Fruit fly (Drosophila melanogaster): ENCODE data around the gene Arp3.
A peak's percentile ranks its signal among the peaks of the same experiment; 100 is the strongest.

Arp3 gene

dm6 chr3L:8072720-8073119, 43.0 kb downstream of the Arp3 start:
- TF ChIP-seq dmrt93B (GFP tag; optimal IDR thresholded peaks at IDR 0.05) (peak; percentile 34), tai (GFP tag; optimal IDR thresholded peaks at IDR 0.05) (no peak), CrebA (GFP tag; optimal IDR thresholded peaks at IDR 0.05; ENCODE audit: borderline replicate concordance) (no peak), Hr78 (GFP tag; optimal IDR thresholded peaks at IDR 0.05) (no peak), usp (GFP tag; optimal IDR thresholded peaks at IDR 0.05) (no peak), sv (GFP tag; optimal IDR thresholded peaks at IDR 0.05) (no peak), HLH106 (tag; optimal IDR thresholded peaks at IDR 0.05) (peak; percentile 62), ey (GFP tag; optimal IDR thresholded peaks at IDR 0.05) (peak; percentile 46), N (GFP tag; optimal IDR thresholded peaks at IDR 0.05) (no peak), GATAd (GFP tag; optimal IDR thresholded peaks at IDR 0.05) (no peak), foxo (GFP tag; optimal IDR thresholded peaks at IDR 0.05) (peak in 1 of 2 experiments; percentile 71), Jra (GFP tag; optimal IDR thresholded peaks at IDR 0.05) (no peak), fru (GFP tag; optimal IDR thresholded peaks at IDR 0.05) (peak; percentile 84), Abd-B (GFP tag; optimal IDR thresholded peaks at IDR 0.05) (no peak), Sp1 (GFP tag; optimal IDR thresholded peaks at IDR 0.05) (peak; percentile 21), dl (GFP tag; optimal IDR thresholded peaks at IDR 0.05; ENCODE audit: insufficient read depth in 1 of 2, partially characterized antibody in 2 of 2) (no peak), Dif (GFP tag; optimal IDR thresholded peaks at IDR 0.05; ENCODE audit: partially characterized antibody) (no peak), OdsH (GFP tag; optimal IDR thresholded peaks at IDR 0.05) (peak; percentile 59), dsf (GFP tag; optimal IDR thresholded peaks at IDR 0.05; ENCODE audit: borderline replicate concordance) (no peak), rgr (GFP tag; optimal IDR thresholded peaks at IDR 0.05) (peak; percentile 62), Dfd (GFP tag; optimal IDR thresholded peaks at IDR 0.05) (no peak), woc (GFP tag; optimal IDR thresholded peaks at IDR 0.05) (peak; percentile 28), brk (GFP tag; optimal IDR thresholded peaks at IDR 0.05) (no peak), CG32264 (GFP tag; optimal IDR thresholded peaks at IDR 0.05) (no peak), pan (optimal IDR thresholded peaks at IDR 0.05) (no peak), h (GFP tag; optimal IDR thresholded peaks at IDR 0.05) (peak; percentile 67), Hr83 (GFP tag; optimal IDR thresholded peaks at IDR 0.05; ENCODE audit: poor library complexity, severe bottlenecking) (no peak), psq (GFP tag; optimal IDR thresholded peaks at IDR 0.05) (peak; percentile 24), Myc (optimal IDR thresholded peaks at IDR 0.05) (no peak), lola (GFP tag; optimal IDR thresholded peaks at IDR 0.05) (no peak), Vsx2 (GFP tag; optimal IDR thresholded peaks at IDR 0.05; ENCODE audit: partially characterized antibody) (no peak), br (GFP tag; optimal IDR thresholded peaks at IDR 0.05) (peak; percentile 29), sage (GFP tag; optimal IDR thresholded peaks at IDR 0.05) (peak; percentile 7), CG9705 (GFP tag; optimal IDR thresholded peaks at IDR 0.05) (peak; percentile 1), jim (GFP tag; optimal IDR thresholded peaks at IDR 0.05) (no peak), Mio (GFP tag; optimal IDR thresholded peaks at IDR 0.05) (no peak), Rel (GFP tag; optimal IDR thresholded peaks at IDR 0.05) (no peak), Rel (tag; optimal IDR thresholded peaks at IDR 0.05) (no peak), Hnf4 (GFP tag; optimal IDR thresholded peaks at IDR 0.05) (peak; percentile 44)

DNA sequence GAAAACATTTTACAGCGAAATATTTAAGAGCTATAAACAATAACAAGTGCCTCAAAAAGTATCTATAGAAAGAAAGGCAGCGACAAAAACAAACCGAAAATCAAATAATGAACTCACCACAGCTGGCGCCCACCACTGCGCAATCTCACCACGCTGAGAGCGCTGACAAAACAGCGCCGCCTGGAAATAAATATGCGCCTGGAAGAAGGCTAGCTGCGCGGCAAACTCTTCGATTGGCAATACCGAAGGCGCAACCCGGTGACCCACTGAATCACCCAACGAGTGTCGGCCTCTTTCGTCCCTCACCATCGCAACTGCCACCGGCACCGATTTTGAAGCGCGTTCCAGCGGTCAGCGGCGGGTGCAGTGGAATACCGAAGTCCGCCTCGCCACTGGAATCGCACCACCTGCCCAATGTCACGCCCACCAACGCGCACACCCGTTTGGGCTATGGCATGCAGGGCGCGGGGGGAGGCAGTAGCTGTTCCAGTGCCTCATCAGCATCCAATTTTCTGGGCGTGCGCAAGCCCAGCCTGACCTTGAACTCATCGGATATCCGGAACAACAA, 43.9 kb downstream of the Arp3 start:
- TF ChIP-seq N (GFP tag; optimal IDR thresholded peaks at IDR 0.05), result peak; percentile 53
- peak; percentile 57 for TF ChIP-seq Abd-B (GFP tag; optimal IDR thresholded peaks at IDR 0.05)
- TF ChIP-seq Dif (GFP tag; optimal IDR thresholded peaks at IDR 0.05; ENCODE audit: partially characterized antibody), result no peak
- TF ChIP-seq brk (GFP tag; optimal IDR thresholded peaks at IDR 0.05), result no peak
- peak; percentile 81 for TF ChIP-seq Myc (optimal IDR thresholded peaks at IDR 0.05)

dm6 chr3L:8071192-8071591, 44.5 kb downstream of the Arp3 start:
- TF ChIP-seq GATAd (GFP tag; optimal IDR thresholded peaks at IDR 0.05) (no peak), Abd-B (GFP tag; optimal IDR thresholded peaks at IDR 0.05) (no peak), woc (GFP tag; optimal IDR thresholded peaks at IDR 0.05) (no peak), Jra (GFP tag; optimal IDR thresholded peaks at IDR 0.05) (no peak)
